Worm (Caenorhabditis elegans): ENCODE results near the gene F08F8.7.

- TF ChIP-seq pqm-1 (tag; optimal IDR thresholded peaks at IDR 0.05) (no peak), mep-1 (tag; optimal IDR thresholded peaks at IDR 0.05) (peak; percentile 87), fkh-10 (GFP tag; optimal IDR thresholded peaks at IDR 0.05) (peak; percentile 35), aly-2 (tag; optimal IDR thresholded peaks at IDR 0.05) (peak; percentile 34), unc-62 (GFP tag; optimal IDR thresholded peaks at IDR 0.05) (no peak), sox-4 (tag; optimal IDR thresholded peaks at IDR 0.05) (peak; percentile 43), skn-1 (tag; optimal IDR thresholded peaks at IDR 0.05) (peak; percentile 86), efl-1 (optimal IDR thresholded peaks at IDR 0.05) (peak; percentile 81 to 82), efl-1 (GFP tag; optimal IDR thresholded peaks at IDR 0.05 in 1 of 2) (peak; percentile 67 to 95), alr-1 (tag; optimal IDR thresholded peaks at IDR 0.05; ENCODE audit: borderline replicate concordance) (no peak), xbp-1 (tag; optimal IDR thresholded peaks at IDR 0.05) (peak; percentile 75), ceh-90 (tag; optimal IDR thresholded peaks at IDR 0.05) (no peak), nhr-90 (tag; optimal IDR thresholded peaks at IDR 0.05; ENCODE audit: poor library complexity) (peak; percentile 81)
Observed at ce11 chrIII:7335220-7335619, 11.7 kb downstream of the F08F8.7 start, which contains the start of gene F56C9.10.
